Fruit fly (Drosophila melanogaster) whole organism, embryonic: ENCODE data around the gene Jhbp3.
A peak's percentile ranks its signal among the peaks of the same experiment; 100 is the strongest.

Experiments
- Adf1 ChIP-seq: fragments of 200-800 bp; sonication (Bioruptor generic); IDR thresholded peaks from 2 replicates; pipeline ENCODE4 v1.3.6; 2022; ENCODE audit warnings: missing biosample characterization, missing genetic modification characterization
- Atf3 ChIP-seq: fragments of 200-800 bp; sonication (Bioruptor generic); optimal IDR thresholded peaks from 3 replicates; lab custom pipeline; 2016; ENCODE audit warnings: missing biosample characterization, missing genetic modification characterization
- Bgb ChIP-seq: fragments of 200-800 bp; sonication (Bioruptor generic); IDR thresholded peaks from 2 replicates; pipeline ENCODE4 v1.3.6; 2022; ENCODE audit warnings: missing biosample characterization, missing genetic modification characterization; ENCODE audit not compliant: partially characterized antibody
- CG10274 ChIP-seq: fragments of 200-800 bp; sonication (Bioruptor generic); optimal IDR thresholded peaks from 3 replicates; lab custom pipeline; 2017; ENCODE audit warnings: missing biosample characterization, mild to moderate bottlenecking, missing genetic modification characterization
- CG10462 ChIP-seq: fragments of 200-800 bp; sonication (Bioruptor generic); optimal IDR thresholded peaks from 2 replicates; lab custom pipeline; 2016; ENCODE audit warnings: missing biosample characterization, missing genetic modification characterization
- CG11247 ChIP-seq: fragments of 200-800 bp; sonication (Bioruptor generic); IDR thresholded peaks from 2 replicates; pipeline ENCODE4 v1.3.6; 2022; ENCODE audit warnings: missing biosample characterization, missing genetic modification characterization
- CG11560 ChIP-seq: fragments of 200-800 bp; sonication (Bioruptor generic); IDR thresholded peaks from 3 replicates; pipeline ENCODE4 v1.3.6; 2022; ENCODE audit warnings: missing biosample characterization, missing genetic modification characterization
- CG12155 ChIP-seq: fragments of 200-800 bp; sonication (Bioruptor generic); optimal IDR thresholded peaks from 3 replicates; lab custom pipeline; 2016; ENCODE audit warnings: missing biosample characterization, missing genetic modification characterization
- CG12659 ChIP-seq: fragments of 200-800 bp; sonication (Bioruptor generic); optimal IDR thresholded peaks from 3 replicates; lab custom pipeline; 2017; ENCODE audit warnings: mild to moderate bottlenecking, missing biosample characterization, missing genetic modification reagents, missing genetic modification characterization
- CG16813 ChIP-seq: fragments of 200-800 bp; sonication (Bioruptor generic); IDR thresholded peaks from 3 replicates; pipeline ENCODE4 v1.3.6; 2022; ENCODE audit warnings: missing biosample characterization, missing genetic modification characterization; ENCODE audit not compliant: partially characterized antibody
- CG1832 ChIP-seq: fragments of 200-800 bp; sonication (Bioruptor generic); optimal IDR thresholded peaks from 2 replicates; lab custom pipeline; 2017; ENCODE audit warnings: missing biosample characterization, mild to moderate bottlenecking, missing genetic modification characterization, inconsistent platforms
- CG18619 ChIP-seq: fragments of 200-800 bp; sonication (Bioruptor generic); optimal IDR thresholded peaks from 3 replicates; lab custom pipeline; 2017; ENCODE audit warnings: missing biosample characterization, mild to moderate bottlenecking, missing genetic modification characterization
- CG2120 ChIP-seq: fragments of 200-800 bp; sonication (Bioruptor generic); optimal IDR thresholded peaks from 3 replicates; lab custom pipeline; 2016; ENCODE audit warnings: missing biosample characterization, missing genetic modification characterization
- CG2199 ChIP-seq: fragments of 200-800 bp; sonication (Bioruptor generic); IDR thresholded peaks from 3 replicates; pipeline ENCODE4 v1.3.6; 2022; ENCODE audit warnings: missing biosample characterization, missing genetic modification characterization
- CG31365 ChIP-seq: fragments of 200-800 bp; sonication (Bioruptor generic); optimal IDR thresholded peaks from 2 replicates; lab custom pipeline; 2018; ENCODE audit warnings: missing biosample characterization, mild to moderate bottlenecking, missing genetic modification characterization
- CG31388 ChIP-seq: fragments of 200-800 bp; sonication (Bioruptor generic); optimal IDR thresholded peaks from 2 replicates; lab custom pipeline; 2016; ENCODE audit warnings: missing biosample characterization, missing genetic modification characterization
- CG3163 ChIP-seq: fragments of 200-800 bp; sonication (Bioruptor generic); optimal IDR thresholded peaks from 3 replicates; lab custom pipeline; 2016; ENCODE audit warnings: missing biosample characterization, missing genetic modification characterization
- CG3847 ChIP-seq: fragments of 200-800 bp; sonication (Bioruptor generic); IDR thresholded peaks from 2 replicates; pipeline ENCODE4 v1.3.6; 2022; ENCODE audit warnings: missing biosample characterization, missing genetic modification characterization
- CG7963 ChIP-seq: fragments of 200-800 bp; sonication (Bioruptor generic); IDR thresholded peaks from 3 replicates; pipeline ENCODE4 v1.3.6; 2022; ENCODE audit warnings: missing biosample characterization, missing genetic modification characterization; ENCODE audit not compliant: partially characterized antibody
- CG7987 ChIP-seq: fragments of 200-800 bp; sonication (Bioruptor generic); optimal IDR thresholded peaks from 2 replicates; lab custom pipeline; 2018; ENCODE audit warnings: missing biosample characterization, mild to moderate bottlenecking, missing genetic modification characterization, moderate library complexity
- CG8478 ChIP-seq: fragments of >200 bp; optimal IDR thresholded peaks from 2 replicates; lab custom pipeline; 2018
- Camta ChIP-seq: fragments of 200-800 bp; sonication (Bioruptor generic); optimal IDR thresholded peaks from 2 replicates; lab custom pipeline; 2016; ENCODE audit warnings: missing biosample characterization, missing genetic modification characterization
- Dad ChIP-seq: fragments of 200-800 bp; sonication (Bioruptor generic); optimal IDR thresholded peaks from 3 replicates; lab custom pipeline; 2016; ENCODE audit warnings: missing biosample characterization, missing genetic modification characterization
- Deaf1 ChIP-seq: fragments of 200-800 bp; optimal IDR thresholded peaks from 3 replicates; lab custom pipeline; 2019; ENCODE audit warnings: missing biosample characterization, mild to moderate bottlenecking, missing genetic modification characterization, moderate library complexity
- E2f1 ChIP-seq: fragments of 200-800 bp; sonication (Bioruptor generic); IDR thresholded peaks from 2 replicates; pipeline ENCODE4 v1.3.6; 2022; ENCODE audit warnings: missing biosample characterization, missing genetic modification characterization
- Elba2 ChIP-seq: fragments of 200-800 bp; sonication (Bioruptor generic); optimal IDR thresholded peaks from 3 replicates; lab custom pipeline; 2016; ENCODE audit warnings: missing biosample characterization, missing genetic modification characterization
- Mad ChIP-seq: fragments of 200-800 bp; sonication (Bioruptor generic); optimal IDR thresholded peaks from 2 replicates; lab custom pipeline; 2016; ENCODE audit warnings: missing biosample characterization, missing genetic modification characterization
- Scr ChIP-seq: fragments of 200-800 bp; sonication (Bioruptor generic); IDR thresholded peaks from 2 replicates; pipeline ENCODE4 v1.3.6; 2022; ENCODE audit warnings: missing biosample characterization, missing genetic modification characterization; ENCODE audit not compliant: partially characterized antibody
- Ssrp ChIP-seq: fragments of 200-800 bp; sonication (Bioruptor generic); optimal IDR thresholded peaks from 2 replicates; lab custom pipeline; 2018; ENCODE audit warnings: missing biosample characterization, mild to moderate bottlenecking, missing genetic modification characterization, moderate library complexity
- Vsx1 ChIP-seq: fragments of 200-800 bp; sonication (Bioruptor generic); optimal IDR thresholded peaks from 2 replicates; lab custom pipeline; 2017; ENCODE audit warnings: missing biosample characterization, mild to moderate bottlenecking, missing genetic modification characterization, missing genetic modification reagents
- aop ChIP-seq: fragments of 200-800 bp; sonication (Bioruptor generic); IDR thresholded peaks from 2 replicates; pipeline ENCODE4 v1.3.6; 2022; ENCODE audit warnings: missing biosample characterization, missing genetic modification characterization
- ap ChIP-seq: fragments of 200-800 bp; sonication (Bioruptor generic); IDR thresholded peaks from 2 replicates; pipeline ENCODE4 v1.3.6; 2022; ENCODE audit warnings: missing biosample characterization, missing genetic modification characterization
- ash1 ChIP-seq: fragments of 200-800 bp; sonication (Bioruptor generic); optimal IDR thresholded peaks from 2 replicates; lab custom pipeline; 2018; ENCODE audit warnings: missing biosample characterization, mild to moderate bottlenecking, missing genetic modification characterization
- disco-r ChIP-seq: fragments of 200-800 bp; sonication (Bioruptor generic); optimal IDR thresholded peaks from 2 replicates; lab custom pipeline; 2016; ENCODE audit warnings: missing biosample characterization, missing genetic modification characterization
- ewg ChIP-seq: fragments of 200-800 bp; sonication (Bioruptor generic); optimal IDR thresholded peaks from 3 replicates; lab custom pipeline; 2017; ENCODE audit warnings: mild to moderate bottlenecking, missing biosample characterization, missing genetic modification reagents, missing genetic modification characterization
- exex ChIP-seq: fragments of 200-800 bp; sonication (Bioruptor generic); optimal IDR thresholded peaks from 4 replicates; lab custom pipeline; 2018; ENCODE audit warnings: missing biosample characterization, mild to moderate bottlenecking, missing genetic modification characterization, moderate library complexity
- fd102C ChIP-seq: fragments of 200-800 bp; sonication (Bioruptor generic); optimal IDR thresholded peaks from 2 replicates; lab custom pipeline; 2018; ENCODE audit warnings: missing biosample characterization, mild to moderate bottlenecking, missing genetic modification characterization, moderate library complexity
- gem ChIP-seq: fragments of 200-800 bp; sonication (Bioruptor generic); optimal IDR thresholded peaks from 2 replicates; lab custom pipeline; 2019; ENCODE audit warnings: missing biosample characterization, mild to moderate bottlenecking, missing genetic modification characterization, moderate library complexity
- her ChIP-seq: fragments of 200-800 bp; sonication (Bioruptor generic); optimal IDR thresholded peaks from 2 replicates; lab custom pipeline; 2016; ENCODE audit warnings: missing biosample characterization, missing genetic modification characterization
- mam ChIP-seq: fragments of 200-800 bp; sonication (Bioruptor generic); optimal IDR thresholded peaks from 3 replicates; lab custom pipeline; 2016; ENCODE audit warnings: missing biosample characterization, missing genetic modification characterization
- mirr ChIP-seq: fragments of 200-800 bp; sonication (Bioruptor generic); optimal IDR thresholded peaks from 3 replicates; lab custom pipeline; 2018; ENCODE audit warnings: missing biosample characterization, mild to moderate bottlenecking, missing genetic modification characterization
- nmo ChIP-seq: fragments of 200-800 bp; sonication (Bioruptor generic); optimal IDR thresholded peaks from 2 replicates; lab custom pipeline; 2018; ENCODE audit warnings: missing biosample characterization, mild to moderate bottlenecking, missing genetic modification characterization, moderate library complexity
- odd ChIP-seq: fragments of 200-800 bp; sonication (Bioruptor generic); optimal IDR thresholded peaks from 2 replicates; lab custom pipeline; 2017; ENCODE audit warnings: missing biosample characterization, mild to moderate bottlenecking, missing genetic modification characterization
- otp ChIP-seq: fragments of 200-800 bp; sonication (Bioruptor generic); IDR thresholded peaks from 3 replicates; pipeline ENCODE4, ENCODE4 v1.3.6; 2022; ENCODE audit warnings: missing biosample characterization, missing genetic modification characterization
- row ChIP-seq: fragments of 200-800 bp; sonication (Bioruptor generic); IDR thresholded peaks from 3 replicates; pipeline ENCODE4 v1.3.6; 2022; ENCODE audit warnings: missing biosample characterization, missing genetic modification characterization
- run ChIP-seq: fragments of 200-800 bp; sonication (Bioruptor generic); optimal IDR thresholded peaks from 3 replicates; lab custom pipeline; 2018; ENCODE audit warnings: missing biosample characterization, mild to moderate bottlenecking, missing genetic modification characterization
- sd ChIP-seq: fragments of 200-800 bp; sonication (Bioruptor generic); optimal IDR thresholded peaks from 3 replicates; lab custom pipeline; 2018; ENCODE audit warnings: missing biosample characterization, mild to moderate bottlenecking, missing genetic modification characterization, moderate library complexity
- slbo ChIP-seq: fragments of 200-800 bp; sonication (Bioruptor generic); IDR thresholded peaks from 2 replicates; pipeline ENCODE4 v1.3.6; 2022; ENCODE audit warnings: missing biosample characterization, missing genetic modification characterization
- slou ChIP-seq: fragments of 200-800 bp; sonication (Bioruptor generic); optimal IDR thresholded peaks from 3 replicates; lab custom pipeline; 2016; ENCODE audit warnings: missing biosample characterization, missing genetic modification characterization
- sob ChIP-seq: fragments of 200-800 bp; sonication (Bioruptor generic); IDR thresholded peaks from 2 replicates; pipeline ENCODE4 v1.3.6; 2022; ENCODE audit warnings: missing biosample characterization, missing genetic modification characterization
- twi ChIP-seq: fragments of 200-800 bp; optimal IDR thresholded peaks from 2 replicates; lab custom pipeline; 2019; ENCODE audit warnings: missing biosample characterization, mild to moderate bottlenecking, missing genetic modification characterization, moderate library complexity
- zen ChIP-seq: fragments of 200-800 bp; sonication (Bioruptor generic); optimal IDR thresholded peaks from 3 replicates; lab custom pipeline; 2018; ENCODE audit warnings: missing biosample characterization, mild to moderate bottlenecking, missing genetic modification characterization, moderate library complexity

Gene Jhbp3

DNA sequence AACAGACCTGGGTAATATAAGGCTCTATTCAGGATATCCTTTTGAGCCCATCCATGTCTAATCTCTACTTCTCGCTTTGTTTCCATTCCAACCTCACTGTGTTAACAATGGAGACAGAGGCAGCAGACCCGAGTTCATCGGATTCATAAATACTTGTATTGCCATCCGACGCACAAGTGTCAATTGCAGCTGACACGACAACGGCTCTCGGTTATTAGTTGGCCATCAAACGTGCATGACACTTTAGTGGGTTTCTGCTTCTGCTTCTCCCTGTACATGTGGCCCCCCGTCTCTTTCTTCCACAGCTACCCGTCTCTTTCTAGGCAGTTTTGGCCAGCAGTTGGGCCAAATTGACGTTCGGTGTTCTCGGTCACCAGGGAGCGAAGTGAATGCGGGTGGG is 39.6 kb upstream of the Jhbp3 start (continued):
- TF ChIP-seq CG7963 (GFP tag; lab: Robert Waterston, UW) (no peak), Scr (GFP tag; lab: Robert Waterston, UW) (no peak), CG3847 (GFP tag; lab: Robert Waterston, UW) (no peak), her (GFP tag; lab: Kevin White, UChicago) (no peak), odd (GFP tag; lab: Kevin White, UChicago) (no peak), CG8478 (lab: Kevin White, UChicago) (no peak), slbo (GFP tag; lab: Robert Waterston, UW) (no peak), ash1 (GFP tag; lab: Kevin White, UChicago) (no peak), CG1832 (GFP tag; lab: Kevin White, UChicago) (peak; percentile 49), sd (no peak), CG10462 (GFP tag; lab: Kevin White, UChicago) (no peak), CG12659 (GFP tag; lab: Kevin White, UChicago) (no peak), slou (GFP tag; lab: Kevin White, UChicago) (no peak), nmo (no peak), aop (GFP tag; lab: Robert Waterston, UW) (no peak), E2f1 (no peak), CG18619 (no peak), sob (GFP tag; lab: Robert Waterston, UW) (no peak), gem (tag; lab: Kevin White, UChicago) (no peak), CG31388 (no peak), mam (no peak), CG11247 (GFP tag; lab: Robert Waterston, UW) (no peak), Mad (GFP tag; lab: Kevin White, UChicago) (no peak), CG12155 (no peak), twi (tag; lab: Kevin White, UChicago) (peak; percentile 51), Vsx1 (GFP tag; lab: Kevin White, UChicago) (no peak), run (tag; lab: Kevin White, UChicago) (no peak), CG2120 (GFP tag; lab: Kevin White, UChicago) (no peak), Camta (GFP tag; lab: Kevin White, UChicago) (no peak), ewg (GFP tag; lab: Kevin White, UChicago) (no peak), CG31365 (tag; lab: Kevin White, UChicago) (no peak), zen (peak; percentile 79), Adf1 (GFP tag; lab: Robert Waterston, UW) (no peak), ap (GFP tag; lab: Robert Waterston, UW) (no peak), disco-r (no peak), CG7987 (GFP tag; lab: Kevin White, UChicago) (no peak), CG11560 (tag; lab: Robert Waterston, UW) (no peak), Deaf1 (tag; lab: Kevin White, UChicago) (no peak), fd102C (no peak), Elba2 (no peak), CG10274 (GFP tag; lab: Kevin White, UChicago) (no peak), otp (GFP tag; lab: Robert Waterston, UW) (0 out of 3 replicates have a peak, but pooled peaks have one; percentile 43), Atf3 (GFP tag; lab: Kevin White, UChicago) (no peak), CG2199 (GFP tag; lab: Robert Waterston, UW) (peak; percentile 72; the same call in 1 of the 3 replicates), row (GFP tag; lab: Robert Waterston, UW) (no peak), Bgb (GFP tag; lab: Robert Waterston, UW) (no peak), CG16813 (GFP tag; lab: Robert Waterston, UW) (no peak), Ssrp (tag; lab: Kevin White, UChicago) (no peak), Dad (GFP tag; lab: Kevin White, UChicago) (no peak), mirr (GFP tag; lab: Kevin White, UChicago) (no peak), exex (tag; lab: Kevin White, UChicago) (no peak), CG3163 (GFP tag; lab: Kevin White, UChicago) (no peak)
